Fruit fly (Drosophila melanogaster) whole organism, adult: Measurements from ENCODE around the gene Gyc89Db.
A peak's percentile ranks its signal among the peaks of the same experiment; 100 is the strongest.

Source experiments
- CG11617 ChIP-seq: fragments of 200-800 bp; sonication (Bioruptor generic); optimal IDR thresholded peaks from 2 replicates; lab custom pipeline; 2017; ENCODE audit warnings: mild to moderate bottlenecking, missing biosample characterization, missing genetic modification reagents, missing genetic modification characterization
- CG12768 ChIP-seq: fragments of 200-800 bp; sonication (Bioruptor generic); optimal IDR thresholded peaks from 2 replicates; lab custom pipeline; 2017; ENCODE audit warnings: missing biosample characterization, missing genetic modification characterization, mild to moderate bottlenecking, moderate library complexity, missing genetic modification reagents
- CG14711 ChIP-seq: fragments of 200-800 bp; sonication (Bioruptor generic); optimal IDR thresholded peaks from 2 replicates; lab custom pipeline; 2018; ENCODE audit warnings: missing biosample characterization, mild to moderate bottlenecking, missing genetic modification characterization, moderate library complexity
- CG33017 ChIP-seq: fragments of 200-800 bp; sonication (Bioruptor generic); optimal IDR thresholded peaks from 2 replicates; lab custom pipeline; 2018; ENCODE audit warnings: missing biosample characterization, mild to moderate bottlenecking, missing genetic modification characterization, moderate library complexity
- CG7045 ChIP-seq: fragments of 200-800 bp; sonication (Bioruptor generic); optimal IDR thresholded peaks from 2 replicates; lab custom pipeline; 2017; ENCODE audit warnings: missing biosample characterization, mild to moderate bottlenecking, missing genetic modification characterization
- CG7101 ChIP-seq: fragments of 200-800 bp; sonication (Bioruptor generic); optimal IDR thresholded peaks from 2 replicates; lab custom pipeline; 2018; ENCODE audit warnings: missing biosample characterization, mild to moderate bottlenecking, missing genetic modification characterization, moderate library complexity
- Clk ChIP-seq: fragments of 200-800 bp; sonication (Bioruptor generic); optimal IDR thresholded peaks from 2 replicates; lab custom pipeline; 2017; ENCODE audit warnings: missing biosample characterization, missing genetic modification characterization
- Crg-1 ChIP-seq: fragments of 200-800 bp; sonication (Bioruptor generic); optimal IDR thresholded peaks from 2 replicates; lab custom pipeline; 2016; ENCODE audit warnings: missing biosample characterization, missing genetic modification characterization
- Mnt ChIP-seq: fragments of 200-800 bp; sonication (Bioruptor generic); optimal IDR thresholded peaks from 2 replicates; lab custom pipeline; 2016; ENCODE audit warnings: missing biosample characterization, mild to moderate bottlenecking, missing genetic modification characterization
- cic ChIP-seq: fragments of 200-800 bp; sonication (Bioruptor generic); optimal IDR thresholded peaks from 2 replicates; lab custom pipeline; 2017; ENCODE audit warnings: missing biosample characterization, mild to moderate bottlenecking, missing genetic modification characterization, moderate library complexity
- kay ChIP-seq: fragments of 200-800 bp; sonication (Bioruptor generic); peaks from one replicate; lab custom pipeline; 2016; ENCODE audit warnings: missing biosample characterization, missing genetic modification characterization, borderline replicate concordance

- TF ChIP-seq CG7045 (GFP tag; lab: Kevin White, UChicago) (peak; percentile 31), Clk (no peak), CG7101 (peak; percentile 34), CG11617 (peak; percentile 63), Crg-1 (GFP tag; lab: Kevin White, UChicago) (no peak), CG14711 (tag; lab: Kevin White, UChicago) (peak; percentile 49), CG12768 (peak; percentile 35), CG33017 (tag; lab: Kevin White, UChicago) (no peak), Mnt (no peak), kay (GFP tag; lab: Kevin White, UChicago) (no peak), cic (GFP tag; lab: Kevin White, UChicago) (no peak)
Observed at dm6 chr3R:16469501-16470263, 7.2 kb upstream of the Gyc89Db start, which contains the start of the genes CG42232 and CSN5.
